Worm (Caenorhabditis elegans) whole organism, late embryonic: ENCODE data around the gene Y48A6B.3.

Source experiments
- C38D4.7 ChIP-seq: fragments of 200-800 bp; sonication (Bioruptor generic); optimal IDR thresholded peaks from 2 replicates; lab custom pipeline; 2018; ENCODE audit warnings: mild to moderate bottlenecking, missing genetic modification characterization, moderate library complexity, missing compliant biosample characterization
- F13H6.1 ChIP-seq: sonication (generic microtip); optimal IDR thresholded peaks from 2 replicates; lab custom pipeline; 2016; ENCODE audit warnings: missing genetic modification characterization, missing compliant biosample characterization
- K09A11.1 ChIP-seq: sonication (generic microtip); optimal IDR thresholded peaks from 2 replicates; lab custom pipeline; 2017; ENCODE audit warnings: antibody characterized with exemption, mild to moderate bottlenecking, missing genetic modification characterization, missing compliant biosample characterization; ENCODE audit not compliant: insufficient read depth
- T23F11.4 ChIP-seq: fragments of 200-800 bp; sonication (Bioruptor generic); optimal IDR thresholded peaks from 2 replicates; lab custom pipeline; 2018; ENCODE audit warnings: mild to moderate bottlenecking, missing genetic modification characterization, missing compliant biosample characterization
- ceh-14 ChIP-seq: sonication (generic microtip); optimal IDR thresholded peaks from 2 replicates; lab custom pipeline; 2016; ENCODE audit warnings: missing genotype, missing genetic modification characterization, missing compliant biosample characterization
- ceh-19 ChIP-seq: fragments of 200-800 bp; sonication (Bioruptor generic); optimal IDR thresholded peaks from 2 replicates; lab custom pipeline; 2018; ENCODE audit warnings: mild to moderate bottlenecking, missing genetic modification characterization, missing compliant biosample characterization
- ceh-2 ChIP-seq: sonication (generic microtip); optimal IDR thresholded peaks from 2 replicates; lab custom pipeline; 2016; ENCODE audit warnings: missing genotype, missing genetic modification characterization, missing compliant biosample characterization
- ceh-30 ChIP-seq: fragments of 150-350 bp; optimal IDR thresholded peaks from 2 replicates; lab custom pipeline; 2014; ENCODE audit warnings: missing biosample characterization, missing genetic modification characterization
- ceh-34 ChIP-seq: sonication (generic microtip); optimal IDR thresholded peaks from 2 replicates; lab custom pipeline; 2016; ENCODE audit warnings: mild to moderate bottlenecking, missing genetic modification characterization, missing compliant biosample characterization
- ceh-45 ChIP-seq: fragments of 200-800 bp; sonication (Bioruptor generic); IDR thresholded peaks from 2 replicates; pipeline ENCODE4 v1.3.6; 2022; ENCODE audit warnings: missing genetic modification reagents, missing genetic modification characterization, missing compliant biosample characterization
- ceh-6 ChIP-seq: fragments of 200-800 bp; sonication (Bioruptor generic); optimal IDR thresholded peaks from 2 replicates; lab custom pipeline; 2018; ENCODE audit warnings: mild to moderate bottlenecking, missing genetic modification characterization, missing compliant biosample characterization
- ceh-9 ChIP-seq: sonication (generic microtip); optimal IDR thresholded peaks from 2 replicates; lab custom pipeline; 2016; ENCODE audit warnings: mild to moderate bottlenecking, missing genetic modification characterization, inconsistent platforms, missing compliant biosample characterization
- che-1 ChIP-seq: sonication (generic microtip); optimal IDR thresholded peaks from 2 replicates; lab custom pipeline; 2016; ENCODE audit warnings: mild to moderate bottlenecking, missing genetic modification characterization, missing compliant biosample characterization
- elt-2 ChIP-seq: sonication (generic microtip); optimal IDR thresholded peaks from 2 replicates; lab custom pipeline; 2016; ENCODE audit warnings: missing genetic modification reagents, missing genetic modification characterization, missing compliant biosample characterization
- elt-4 ChIP-seq: sonication (generic microtip); optimal IDR thresholded peaks from 2 replicates; lab custom pipeline; 2016; ENCODE audit warnings: missing genetic modification characterization, missing compliant biosample characterization
- eyg-1 ChIP-seq: sonication (generic microtip); optimal IDR thresholded peaks from 2 replicates; lab custom pipeline; 2016; ENCODE audit warnings: missing genotype, missing genetic modification characterization, missing compliant biosample characterization
- fax-1 ChIP-seq: sonication (generic microtip); optimal IDR thresholded peaks from 2 replicates; lab custom pipeline; 2016; ENCODE audit warnings: missing genotype, missing genetic modification characterization, missing compliant biosample characterization
- fkh-6 ChIP-seq: sonication (generic microtip); optimal IDR thresholded peaks from 2 replicates; lab custom pipeline; 2016; ENCODE audit warnings: missing genetic modification characterization, missing compliant biosample characterization
- gmeb-2 ChIP-seq: sonication (generic microtip); optimal IDR thresholded peaks from 2 replicates; lab custom pipeline; 2016; ENCODE audit warnings: missing genetic modification characterization, inconsistent platforms, missing compliant biosample characterization
- hlh-6 ChIP-seq: sonication (generic microtip); optimal IDR thresholded peaks from 2 replicates; lab custom pipeline; 2016; ENCODE audit warnings: missing genotype, missing genetic modification characterization, missing compliant biosample characterization
- hlh-8 ChIP-seq: sonication (generic microtip); optimal IDR thresholded peaks from 2 replicates; lab custom pipeline; 2016; ENCODE audit warnings: missing genotype, missing genetic modification characterization, missing compliant biosample characterization
- lin-11 ChIP-seq: fragments of 200-800 bp; sonication (Bioruptor generic); optimal IDR thresholded peaks from 2 replicates; lab custom pipeline; 2018; ENCODE audit warnings: mild to moderate bottlenecking, missing genetic modification characterization, missing compliant biosample characterization
- madf-2 ChIP-seq: sonication (generic microtip); optimal IDR thresholded peaks from 2 replicates; lab custom pipeline; 2017; ENCODE audit warnings: missing genetic modification characterization, missing compliant biosample characterization
- nfya-1 ChIP-seq: sonication (generic microtip); optimal IDR thresholded peaks from 2 replicates; lab custom pipeline; 2017; ENCODE audit warnings: missing genetic modification characterization, mild to moderate bottlenecking, missing compliant biosample characterization, antibody characterized with exemption, moderate library complexity
- nhr-11 ChIP-seq: fragments of 150-350 bp; optimal IDR thresholded peaks from 2 replicates; lab custom pipeline; 2014; ENCODE audit warnings: missing biosample characterization, missing genetic modification characterization
- npax-4 ChIP-seq: sonication (generic microtip); optimal IDR thresholded peaks from 2 replicates; lab custom pipeline; 2016; ENCODE audit warnings: missing genetic modification characterization, missing compliant biosample characterization
- odd-2 ChIP-seq: sonication (generic microtip); optimal IDR thresholded peaks from 2 replicates; lab custom pipeline; 2017; ENCODE audit warnings: antibody characterized with exemption, mild to moderate bottlenecking, missing genetic modification characterization, missing compliant biosample characterization
- pag-3 ChIP-seq: sonication (generic microtip); optimal IDR thresholded peaks from 2 replicates; lab custom pipeline; 2016; ENCODE audit warnings: missing compliant biosample characterization, missing genetic modification characterization, borderline replicate concordance
- pat-9 ChIP-seq: fragments of 200-800 bp; sonication (Bioruptor generic); optimal IDR thresholded peaks from 2 replicates; lab custom pipeline; 2018; ENCODE audit warnings: mild to moderate bottlenecking, missing genetic modification characterization, moderate library complexity, missing compliant biosample characterization
- pax-1 ChIP-seq: fragments of 150-350 bp; optimal IDR thresholded peaks from 2 replicates; lab custom pipeline; 2014; ENCODE audit warnings: missing biosample characterization, missing genetic modification characterization
- pha-2 ChIP-seq: sonication (generic microtip); optimal IDR thresholded peaks from 2 replicates; lab custom pipeline; 2017; ENCODE audit warnings: mild to moderate bottlenecking, missing genetic modification characterization, missing compliant biosample characterization
- pha-4 ChIP-seq: fragments of 150-350 bp; optimal IDR thresholded peaks from 2 replicates; lab custom pipeline; 2018; ENCODE audit warnings: missing biosample characterization, missing genetic modification reagents, missing genetic modification characterization
- pqm-1 ChIP-seq: sonication (generic microtip); optimal IDR thresholded peaks from 2 replicates; lab custom pipeline; 2016; ENCODE audit warnings: missing genetic modification characterization, missing compliant biosample characterization
- pros-1 ChIP-seq: fragments of 150-350 bp; optimal IDR thresholded peaks from 2 replicates; lab custom pipeline; 2014; ENCODE audit warnings: missing biosample characterization, missing genetic modification reagents, missing genetic modification characterization
- ref-2 ChIP-seq: sonication (generic microtip); optimal IDR thresholded peaks from 2 replicates; lab custom pipeline; 2016; ENCODE audit warnings: missing genetic modification characterization, missing compliant biosample characterization
- rnt-1 ChIP-seq: sonication (generic microtip); optimal IDR thresholded peaks from 2 replicates; lab custom pipeline; 2016; ENCODE audit warnings: missing genetic modification characterization, missing compliant biosample characterization
- tbx-7 ChIP-seq: sonication (generic microtip); optimal IDR thresholded peaks from 2 replicates; lab custom pipeline; 2016; ENCODE audit warnings: missing genotype, missing genetic modification characterization, missing compliant biosample characterization
- unc-55 ChIP-seq: sonication (generic microtip); optimal IDR thresholded peaks from 2 replicates; lab custom pipeline; 2017; ENCODE audit warnings: missing biosample characterization, missing genetic modification reagents, missing genetic modification characterization
- unc-86 ChIP-seq: sonication (generic microtip); optimal IDR thresholded peaks from 2 replicates; lab custom pipeline; 2016; ENCODE audit warnings: missing genetic modification characterization, missing compliant biosample characterization
- zip-5 ChIP-seq: sonication (generic microtip); optimal IDR thresholded peaks from 2 replicates; lab custom pipeline; 2016; ENCODE audit warnings: missing genetic modification characterization, missing compliant biosample characterization
- ztf-16 ChIP-seq: sonication (generic microtip); optimal IDR thresholded peaks from 2 replicates; lab custom pipeline; 2017; ENCODE audit warnings: missing genetic modification characterization, missing compliant biosample characterization

The Y48A6B.3 gene

ce11 chrIII:10962910-10963309 lies 45.1 kb upstream of the Y48A6B.3 start:
- TF ChIP-seq npax-4 (tag; lab: Kevin White, UChicago), result no peak
- no peak for TF ChIP-seq ceh-45
- no peak for TF ChIP-seq lin-11 (tag; lab: Kevin White, UChicago)
- TF ChIP-seq F13H6.1 (tag; lab: Kevin White, UChicago), result no peak
- no peak for TF ChIP-seq madf-2 (tag; lab: Kevin White, UChicago)
- no peak for TF ChIP-seq ztf-16 (tag; lab: Kevin White, UChicago)

DNA sequence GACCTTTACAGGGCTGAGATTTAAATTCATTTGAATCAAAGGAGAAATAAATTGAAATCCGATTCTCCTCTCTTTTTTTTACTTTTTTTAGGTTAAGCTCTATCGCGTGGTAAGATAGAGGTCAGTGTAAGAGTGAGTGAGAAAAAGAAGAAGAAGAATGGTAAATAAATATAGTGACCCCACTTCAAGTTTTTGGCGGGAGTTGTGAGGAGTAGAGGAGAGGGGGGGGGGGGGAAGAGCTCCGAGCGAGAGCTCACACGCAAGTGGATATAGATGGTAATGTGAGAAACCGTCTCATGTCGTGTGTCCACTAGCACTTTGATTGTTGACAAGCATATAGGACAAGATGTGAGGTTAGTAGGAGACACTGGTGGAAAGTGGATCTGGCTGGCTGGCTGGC lies 41.0 kb upstream of the Y48A6B.3 start, which contains the start of gene W05B2.2:
Gene W05B2.2, minus strand, starts transcription at position 101 of the 400 bp plus-strand sequence.
- TF ChIP-seq pag-3 (tag; lab: Kevin White, UChicago), result no peak
- no peak for TF ChIP-seq elt-2 (tag; lab: Kevin White, UChicago)
- TF ChIP-seq ceh-6 (GFP tag; lab: Kevin White, UChicago), result no peak
- TF ChIP-seq elt-4 (tag; lab: Kevin White, UChicago), result no peak
- no peak for TF ChIP-seq madf-2 (tag; lab: Kevin White, UChicago)
- peak; percentile 50 for TF ChIP-seq ceh-34 (tag; lab: Kevin White, UChicago)
- TF ChIP-seq ceh-14 (tag; lab: Kevin White, UChicago), result no peak
- no peak for TF ChIP-seq pros-1 (tag; lab: Kevin White, UChicago)
- no peak for TF ChIP-seq K09A11.1 (tag; lab: Kevin White, UChicago)
- TF ChIP-seq, all 69 proteins: peak for 1

ce11 chrIII:10969644-10970043 lies 38.4 kb upstream of the Y48A6B.3 start, which contains the start of gene dhc-4:
Gene dhc-4, plus strand, starts transcription at chrIII:10969944.
- no peak for TF ChIP-seq pha-4 (tag; lab: Kevin White, UChicago)

DNA sequence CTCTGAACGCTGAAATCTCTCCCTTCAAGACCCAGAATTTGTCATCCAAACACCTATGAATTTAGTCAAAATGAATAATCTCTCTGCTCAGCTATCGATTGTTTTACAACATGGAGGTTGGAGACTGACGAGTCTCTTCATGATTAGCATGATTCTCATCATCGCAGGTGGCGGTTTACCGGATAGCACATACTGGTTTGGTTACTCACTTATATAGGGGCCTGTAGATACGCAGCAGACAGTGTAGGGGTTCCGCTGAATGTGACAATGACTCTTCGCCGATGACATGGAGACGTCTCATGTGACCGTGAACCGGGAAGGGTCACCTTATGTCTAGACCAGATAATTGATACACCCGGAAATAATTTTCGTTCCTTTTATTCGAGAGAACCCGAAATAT lies 31.4 kb upstream of the Y48A6B.3 start:
- no peak for TF ChIP-seq tbx-7 (tag; lab: Kevin White, UChicago)
- no peak for TF ChIP-seq nhr-11 (tag; lab: Kevin White, UChicago)
- TF ChIP-seq nfya-1 (tag; lab: Kevin White, UChicago), result no peak
- no peak for TF ChIP-seq zip-5

DNA sequence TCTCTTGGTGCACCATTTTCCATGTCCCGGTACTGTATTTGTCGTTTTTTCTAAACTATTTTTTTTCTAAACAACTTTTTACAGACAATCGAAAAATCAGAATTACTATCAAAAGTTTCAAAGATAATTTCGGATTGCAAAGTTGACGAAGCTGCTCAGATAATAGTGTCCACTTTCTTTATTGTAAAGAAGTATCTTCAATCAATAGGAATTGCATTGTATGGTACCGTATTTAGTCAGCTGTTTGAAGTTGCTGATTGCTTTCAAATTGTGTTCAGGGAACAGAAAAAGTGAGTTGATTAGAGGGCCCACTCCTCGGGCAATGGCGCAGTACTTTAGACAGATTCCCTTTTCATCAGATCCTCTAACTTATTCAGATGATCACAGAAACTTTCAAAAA lies 26.5 kb upstream of the Y48A6B.3 start:
- TF ChIP-seq odd-2 (tag; lab: Kevin White, UChicago) (no peak), fax-1 (no peak), pag-3 (tag; lab: Kevin White, UChicago) (no peak), C38D4.7 (no peak), ref-2 (tag; lab: Kevin White, UChicago) (no peak), hlh-8 (tag; lab: Kevin White, UChicago) (no peak), pax-1 (no peak), ceh-19 (GFP tag; lab: Kevin White, UChicago) (no peak), unc-55 (GFP tag; lab: Kevin White, UChicago) (no peak), ceh-30 (tag; lab: Kevin White, UChicago) (no peak), pqm-1 (tag; lab: Kevin White, UChicago) (no peak), pha-2 (tag; lab: Kevin White, UChicago) (no peak)

DNA sequence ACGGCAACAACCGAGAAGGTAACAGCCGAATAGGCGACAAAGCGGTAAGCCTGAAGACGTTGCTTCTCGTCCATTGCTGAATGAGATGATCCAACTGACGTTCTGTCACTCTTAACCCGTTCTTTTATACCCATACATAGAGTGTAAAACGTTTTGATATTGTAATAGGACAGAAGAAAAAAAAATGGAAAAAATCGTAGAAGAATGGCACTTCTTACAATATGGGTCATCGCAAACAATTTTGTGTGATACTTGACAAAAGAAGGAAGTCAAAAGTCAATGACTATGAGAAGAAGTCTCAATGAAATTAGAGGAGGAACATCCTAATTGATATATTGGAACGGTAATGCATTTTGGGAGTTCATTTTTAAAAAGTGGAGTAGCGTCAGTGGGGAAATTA lies 24.9 kb upstream of the Y48A6B.3 start, which contains the start of gene col-92:
Gene col-92, minus strand, starts transcription at position 101 of the 400 bp plus-strand sequence.
- TF ChIP-seq elt-2 (tag; lab: Kevin White, UChicago) (no peak), hlh-6 (tag; lab: Kevin White, UChicago) (no peak), gmeb-2 (tag; lab: Kevin White, UChicago) (no peak), K09A11.1 (tag; lab: Kevin White, UChicago) (no peak), ceh-45 (no peak), ceh-34 (tag; lab: Kevin White, UChicago) (no peak), ceh-2 (no peak), pat-9 (tag; lab: Kevin White, UChicago) (no peak), T23F11.4 (GFP tag; lab: Kevin White, UChicago) (no peak), ceh-9 (no peak), pag-3 (tag; lab: Kevin White, UChicago) (no peak), che-1 (tag; lab: Kevin White, UChicago) (no peak), eyg-1 (tag; lab: Kevin White, UChicago) (no peak), fkh-6 (tag; lab: Kevin White, UChicago) (no peak), rnt-1 (tag; lab: Kevin White, UChicago) (no peak), unc-86 (tag; lab: Kevin White, UChicago) (no peak)
